Worm (Caenorhabditis elegans) whole organism, mixed stage, embryonic: ENCODE results near the gene txt-6.

ENCODE experiments used
- ces-1 ChIP-seq: fragments of 150-350 bp; optimal IDR thresholded peaks from 2 replicates; lab custom pipeline; 2014; ENCODE audit warnings: missing biosample characterization, missing genetic modification reagents, missing genetic modification characterization
- lin-13 ChIP-seq: fragments of 150-350 bp; optimal IDR thresholded peaks from 2 replicates; lab custom pipeline; 2014; ENCODE audit warnings: missing biosample characterization, missing genetic modification characterization
- mls-2 ChIP-seq: sonication (generic microtip); optimal IDR thresholded peaks from 2 replicates; lab custom pipeline; 2016; ENCODE audit warnings: mild to moderate bottlenecking, missing genetic modification characterization, moderate library complexity, missing compliant biosample characterization
- nhr-28 ChIP-seq: fragments of 150-350 bp; optimal IDR thresholded peaks from 2 replicates; lab custom pipeline; 2014; ENCODE audit warnings: missing biosample characterization, missing genetic modification characterization
- unc-62 ChIP-seq: fragments of 150-350 bp; optimal IDR thresholded peaks from 2 replicates; lab custom pipeline; 2014; ENCODE audit warnings: missing biosample characterization, missing genetic modification reagents, missing genetic modification characterization

- TF ChIP-seq lin-13 (tag; lab: Kevin White, UChicago) (no peak), unc-62 (GFP tag; lab: Kevin White, UChicago) (no peak), ces-1 (GFP tag; lab: Kevin White, UChicago) (no peak), nhr-28 (tag; lab: Kevin White, UChicago) (no peak), mls-2 (tag; lab: Kevin White, UChicago) (no peak)
These were observed 19.6 kb upstream of the txt-6 start for ce11 chrV:4626344-4626743.
